Fruit fly (Drosophila melanogaster) whole organism: ENCODE data around the gene CG31510.

Experiments used
- CG8478 ChIP-seq: fragments of >200 bp; optimal IDR thresholded peaks from 2 replicates; lab custom pipeline; 2018; ENCODE audit warnings: inconsistent platforms
- pan ChIP-seq: fragments of >200 bp; optimal IDR thresholded peaks from 2 replicates; lab custom pipeline; 2017
- psq ChIP-seq: fragments of >200 bp; optimal IDR thresholded peaks from 2 replicates; lab custom pipeline; 2017

- TF ChIP-seq pan (lab: Kevin White, UChicago) (no peak), psq (lab: Kevin White, UChicago) (no peak), CG8478 (lab: Kevin White, UChicago) (no peak)
Observed at dm6 chr3R:25127231-25127689, 4.5 kb upstream of the CG31510 start, which contains the start of the genes Mocs2A, Mocs2B and Clbn.
